Worm (Caenorhabditis elegans): ENCODE data around the gene kqt-3.

Gene kqt-3

DNA sequence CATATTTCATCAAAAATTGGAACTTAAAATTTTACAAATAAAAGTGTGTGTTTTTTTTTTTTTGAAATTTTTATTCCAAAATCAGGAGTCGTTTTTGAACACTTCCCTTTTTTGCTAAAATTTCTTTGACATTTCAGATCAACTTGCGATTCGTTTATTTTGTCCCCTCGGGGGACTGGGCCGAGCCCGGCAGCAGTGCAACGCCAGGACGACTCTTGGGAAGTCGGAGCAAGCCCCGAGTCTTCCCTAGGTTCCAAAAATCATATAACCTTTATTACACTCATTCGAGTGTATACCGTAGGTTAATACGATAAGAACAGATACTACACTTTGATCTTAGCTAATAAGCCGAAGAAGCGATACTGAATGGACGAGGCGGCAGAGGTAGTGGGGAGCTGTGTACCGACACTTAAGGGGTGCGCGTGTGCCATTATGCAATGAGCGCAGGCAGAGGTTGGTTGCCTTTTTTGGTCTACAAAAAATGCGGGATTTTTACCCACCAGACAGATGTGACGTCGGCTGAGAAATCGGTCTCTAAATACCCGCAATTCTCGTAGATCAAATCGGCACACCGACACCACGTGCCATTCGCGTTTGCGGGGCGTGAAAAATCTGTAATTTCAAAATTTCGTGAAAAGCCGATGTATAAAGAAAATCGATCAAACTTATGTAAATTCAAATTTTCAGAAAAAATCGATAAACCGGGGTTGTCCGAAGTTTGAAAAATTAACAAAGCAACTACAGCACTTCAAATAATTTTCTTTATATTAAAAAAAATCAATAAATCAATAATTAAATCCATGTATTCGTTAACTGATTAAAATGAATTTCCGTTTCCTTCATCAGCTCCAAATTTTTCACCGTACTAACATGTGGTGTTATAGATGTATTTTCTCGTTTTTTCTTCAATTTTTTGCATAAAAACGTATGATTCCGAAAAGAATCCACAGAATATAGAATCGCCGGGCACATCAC is 21.6 kb downstream of the kqt-3 start:
- TF ChIP-seq Y48G9A.11 (GFP tag; IDR thresholded peaks at IDR 0.05) (0 out of 2 replicates have a peak, but pooled peaks have one; percentile 26), dmd-6 (GFP tag; IDR thresholded peaks at IDR 0.05) (peak; percentile 13; the same call in 1 of the 2 replicates), F44E2.7 (GFP tag; IDR thresholded peaks at IDR 0.05) (no peak), F26F4.8 (GFP tag; conservative IDR thresholded peaks at IDR 0.05) (no peak), mdl-1 (tag; optimal IDR thresholded peaks at IDR 0.05) (no peak), ZK337.2 (GFP tag; IDR thresholded peaks at IDR 0.05) (no peak), F49E8.2 (tag; optimal IDR thresholded peaks at IDR 0.05; ENCODE audit: borderline replicate concordance) (peak; percentile 73), sdz-12 (GFP tag; optimal IDR thresholded peaks at IDR 0.05) (no peak), egl-43 (GFP tag; IDR thresholded peaks at IDR 0.05) (peak; percentile 58; the same call in 1 of the 2 replicates), lin-13 (GFP tag; optimal IDR thresholded peaks at IDR 0.05) (no peak), snpc-1.2 (GFP tag; IDR thresholded peaks at IDR 0.05) (0 out of 2 replicates have a peak, but pooled peaks have one; percentile 52), nhr-6 (tag; optimal IDR thresholded peaks at IDR 0.05) (no peak), ceh-28 (tag; optimal IDR thresholded peaks at IDR 0.05) (peak; percentile 98), fos-1 (tag; optimal IDR thresholded peaks at IDR 0.05) (no peak), zfp-2 (tag; optimal IDR thresholded peaks at IDR 0.05) (no peak)

DNA sequence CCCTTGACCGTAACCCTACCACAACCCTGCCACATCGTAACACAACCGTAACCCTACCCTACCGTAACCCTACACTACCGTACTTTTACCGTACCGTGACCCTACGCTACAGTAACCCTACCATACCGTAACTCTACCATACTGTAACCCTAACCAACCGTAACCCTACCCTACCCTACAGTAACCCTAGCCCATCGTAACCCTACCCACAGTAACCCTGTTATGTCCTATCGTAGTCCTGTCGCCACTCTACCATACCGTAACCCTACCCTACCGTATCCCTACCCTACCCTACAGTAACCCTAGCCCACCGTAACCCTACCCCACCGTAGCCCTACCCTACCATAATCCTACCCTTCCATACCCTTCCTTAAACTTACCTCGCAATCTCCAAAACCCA is 24.6 kb downstream of the kqt-3 start:
- TF ChIP-seq hlh-30 (tag; optimal IDR thresholded peaks at IDR 0.05; ENCODE audit: insufficient read depth) (no peak), nhr-42 (GFP tag; IDR thresholded peaks at IDR 0.05) (peak; percentile 56; the same call in 1 of the 2 replicates), vab-7 (GFP tag; IDR thresholded peaks at IDR 0.05) (no peak), F49E8.2 (tag; optimal IDR thresholded peaks at IDR 0.05; ENCODE audit: borderline replicate concordance) (no peak), nhr-11 (tag; optimal IDR thresholded peaks at IDR 0.05) (no peak), ceh-20 (GFP tag; IDR thresholded peaks at IDR 0.05) (no peak), nhr-48 (tag; optimal IDR thresholded peaks at IDR 0.05) (no peak), skn-1 (tag; optimal IDR thresholded peaks at IDR 0.05) (no peak), daf-12 (tag; optimal IDR thresholded peaks at IDR 0.05) (no peak), mes-2 (tag; optimal IDR thresholded peaks at IDR 0.05; ENCODE audit: poor library complexity, severe bottlenecking) (no peak), unc-62 (GFP tag; optimal IDR thresholded peaks at IDR 0.05 in 1 of 2) (peak in 1 of 2 experiments; percentile 83), unc-62 (tag; optimal IDR thresholded peaks at IDR 0.05) (no peak), ceh-44 (GFP tag; IDR thresholded peaks at IDR 0.05) (no peak), cey-2 (tag; optimal IDR thresholded peaks at IDR 0.05; ENCODE audit: borderline replicate concordance, insufficient read depth) (no peak), Y5F2A.4 (GFP tag; optimal IDR thresholded peaks at IDR 0.05) (no peak)

DNA sequence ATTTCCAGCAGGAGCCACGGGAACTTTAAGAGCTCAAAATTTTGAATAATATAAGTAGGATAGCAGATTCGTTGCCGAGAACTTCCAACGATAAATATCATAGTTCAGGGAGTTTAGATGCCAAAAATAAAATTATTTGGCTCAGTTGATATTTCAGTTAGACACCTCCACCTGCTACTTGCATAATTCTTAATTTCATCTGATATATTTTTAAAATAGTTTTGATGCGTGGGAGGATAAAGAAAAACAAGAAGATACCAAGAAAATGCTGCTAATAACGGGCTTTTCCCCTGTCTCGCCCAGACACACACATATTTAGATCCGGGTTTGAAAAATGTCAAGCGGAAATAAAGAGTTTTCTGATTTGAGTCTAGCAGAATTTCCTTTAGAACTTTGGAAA is 25.1 kb downstream of the kqt-3 start, which contains the start of gene sre-46:
Gene sre-46, minus strand, starts transcription at position 101 of the 400 bp plus-strand sequence.
- TF ChIP-seq hif-1 (tag; optimal IDR thresholded peaks at IDR 0.05) (no peak), lin-1 (GFP tag; IDR thresholded peaks at IDR 0.05) (no peak), Y5F2A.4 (GFP tag; optimal IDR thresholded peaks at IDR 0.05) (no peak), ctbp-1 (GFP tag; IDR thresholded peaks at IDR 0.05) (no peak), F49E8.2 (tag; optimal IDR thresholded peaks at IDR 0.05; ENCODE audit: borderline replicate concordance) (no peak), ceh-82 (tag; optimal IDR thresholded peaks at IDR 0.05) (no peak), lin-29 (GFP tag; IDR thresholded peaks at IDR 0.05) (no peak), saeg-2 (GFP tag; IDR thresholded peaks at IDR 0.05) (no peak), attf-4 (tag; optimal IDR thresholded peaks at IDR 0.05) (no peak), ztf-11 (tag; optimal IDR thresholded peaks at IDR 0.05) (no peak), pqm-1 (tag; optimal IDR thresholded peaks at IDR 0.05) (no peak), nhr-237 (tag; optimal IDR thresholded peaks at IDR 0.05) (no peak), jun-1 (tag; optimal IDR thresholded peaks at IDR 0.05) (no peak), duxl-1 (tag; optimal IDR thresholded peaks at IDR 0.05; ENCODE audit: poor library complexity) (no peak), lin-15B (tag; optimal IDR thresholded peaks at IDR 0.05) (no peak), zag-1 (tag; optimal IDR thresholded peaks at IDR 0.05) (no peak), T20F7.1 (GFP tag; optimal IDR thresholded peaks at IDR 0.05) (no peak), hmg-1.1 (GFP tag; IDR thresholded peaks at IDR 0.05) (no peak), nhr-10 (tag; optimal IDR thresholded peaks at IDR 0.05) (no peak), ceh-32 (tag; optimal IDR thresholded peaks at IDR 0.05; ENCODE audit: poor library complexity) (no peak)
